Fruit fly (Drosophila melanogaster) whole organism, prepupa: Measurements from ENCODE around the gene pcx.

Experiments
- Eip78C ChIP-seq: fragments of 200-800 bp; sonication (Bioruptor generic); peaks from one replicate; lab custom pipeline; 2016; ENCODE audit warnings: missing biosample characterization, missing genetic modification characterization
- Eip93F ChIP-seq: fragments of 200-800 bp; sonication (Bioruptor generic); optimal IDR thresholded peaks from 2 replicates; lab custom pipeline; 2016; ENCODE audit warnings: missing biosample characterization, mild to moderate bottlenecking, missing genetic modification characterization

- TF ChIP-seq Eip78C (GFP tag; lab: Kevin White, UChicago) (no peak), Eip93F (GFP tag; lab: Kevin White, UChicago) (no peak)
These were observed 16.4 kb upstream of the pcx start for dm6 chrX:2208641-2209241.
